Fruit fly (Drosophila melanogaster): Measurements from ENCODE around the gene MED28.

DNA sequence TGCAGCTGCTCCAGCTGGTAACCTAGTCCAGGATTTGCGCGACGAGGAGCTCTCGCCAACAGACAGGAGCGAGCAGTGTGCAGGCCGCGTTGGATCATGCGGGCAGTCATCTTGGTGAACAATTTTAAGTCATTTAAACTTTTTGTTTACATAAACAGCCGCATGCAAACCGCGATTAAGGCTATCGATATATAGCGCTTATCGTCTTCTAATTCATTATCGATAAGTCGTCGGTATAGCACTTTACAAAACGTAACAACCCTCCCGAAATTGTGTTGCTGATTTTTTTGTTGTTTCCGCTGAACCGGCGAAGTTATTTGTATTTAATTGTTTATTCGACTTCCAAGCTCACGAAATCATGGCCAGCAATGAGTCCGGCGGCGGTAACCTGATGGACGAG lies at the start of gene MED28, which contains the start of gene CG4553:
- TF ChIP-seq CTCF (optimal IDR thresholded peaks at IDR 0.05), result no peak
- TF ChIP-seq CG8478 (optimal IDR thresholded peaks at IDR 0.05), result no peak
